Fruit fly (Drosophila melanogaster): ENCODE measurements around the gene CG8036.

CG8036 gene

DNA sequence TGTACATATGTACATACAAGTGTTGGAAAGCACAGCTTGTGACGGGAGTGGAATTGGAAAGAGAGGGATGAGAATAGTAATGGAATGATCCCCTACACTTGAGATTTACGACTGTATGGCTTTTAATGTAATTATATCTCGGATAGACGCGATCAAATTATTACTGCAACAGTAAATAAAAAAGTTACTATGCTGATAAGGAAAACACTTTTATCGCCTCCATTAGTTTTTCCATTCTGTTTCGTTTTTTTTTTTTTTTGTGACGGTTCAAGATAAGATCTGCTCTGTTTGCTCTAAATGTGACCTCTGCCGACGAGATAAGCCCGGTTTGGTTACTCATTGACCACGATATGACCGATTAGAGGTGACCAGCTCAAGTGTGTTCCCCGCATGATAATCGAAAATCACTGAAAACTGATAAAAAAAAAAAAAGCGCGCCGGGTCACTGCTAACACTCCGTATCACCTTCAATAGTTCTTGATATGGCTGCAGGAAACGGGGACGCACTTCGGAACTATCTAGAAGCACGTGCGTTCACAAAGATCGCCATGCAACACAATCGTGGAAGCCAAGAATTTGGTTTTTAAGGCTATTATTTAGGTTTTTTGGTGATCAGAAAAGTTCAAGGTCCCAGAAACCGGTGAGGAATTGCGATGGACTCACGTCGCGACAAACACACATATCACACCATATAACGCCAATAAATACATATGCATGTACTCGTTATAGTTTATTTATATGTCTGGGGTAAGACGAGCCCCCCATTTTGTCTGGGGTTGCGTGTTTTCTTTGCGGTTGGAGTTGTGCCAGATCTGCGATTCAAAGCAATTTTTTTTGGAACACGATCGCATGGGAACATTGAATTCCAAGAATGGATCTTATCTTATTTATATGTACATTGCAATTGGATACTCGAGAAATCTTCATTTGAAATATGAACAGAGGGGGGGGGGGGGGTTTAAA lies 3.1 kb downstream of the CG8036 start, which contains the start of gene p (continued):
- TF ChIP-seq Sox14 (GFP tag; optimal IDR thresholded peaks at IDR 0.05) (peak; percentile 61), CG15336 (GFP tag; IDR thresholded peaks at IDR 0.05) (0 out of 2 replicates have a peak, but pooled peaks have one; percentile 32), cyc (GFP tag; optimal IDR thresholded peaks at IDR 0.05) (peak; percentile 60), Smox (GFP tag; optimal IDR thresholded peaks at IDR 0.05) (peak; percentile 40), ss (GFP tag; optimal IDR thresholded peaks at IDR 0.05) (peak in 1 of 2 experiments; percentile 66), Met (GFP tag; optimal IDR thresholded peaks at IDR 0.05) (peak; percentile 63), dac (GFP tag; optimal IDR thresholded peaks at IDR 0.05) (no peak), CG34406 (GFP tag; optimal IDR thresholded peaks at IDR 0.05) (peak; percentile 37), fkh (GFP tag; optimal IDR thresholded peaks at IDR 0.05) (peak; percentile 80), CG11294 (GFP tag; IDR thresholded peaks at IDR 0.05) (0 out of 2 replicates have a peak, but pooled peaks have one; percentile 34), acj6 (GFP tag; optimal IDR thresholded peaks at IDR 0.05) (peak; percentile 57), topi (GFP tag; optimal IDR thresholded peaks at IDR 0.05) (peak; percentile 55), CG8119 (GFP tag; IDR thresholded peaks at IDR 0.05) (peak; percentile 67), Ets21C (GFP tag; optimal IDR thresholded peaks at IDR 0.05) (no peak), Sox102F (GFP tag; optimal IDR thresholded peaks at IDR 0.05) (peak; percentile 58), lz (GFP tag; optimal IDR thresholded peaks at IDR 0.05) (peak; percentile 47), CG6276 (GFP tag; optimal IDR thresholded peaks at IDR 0.05) (peak; percentile 4), CG4318 (GFP tag; optimal IDR thresholded peaks at IDR 0.05) (no peak), pdm3 (GFP tag; optimal IDR thresholded peaks at IDR 0.05) (peak; percentile 61), CG16779 (tag; optimal IDR thresholded peaks at IDR 0.05) (peak; percentile 33), OdsH (GFP tag; optimal IDR thresholded peaks at IDR 0.05) (peak; percentile 69), CG11762 (GFP tag; optimal IDR thresholded peaks at IDR 0.05; ENCODE audit: insufficient read depth) (peak; percentile 37), Lpt (GFP tag; optimal IDR thresholded peaks at IDR 0.05) (peak; percentile 44)

DNA sequence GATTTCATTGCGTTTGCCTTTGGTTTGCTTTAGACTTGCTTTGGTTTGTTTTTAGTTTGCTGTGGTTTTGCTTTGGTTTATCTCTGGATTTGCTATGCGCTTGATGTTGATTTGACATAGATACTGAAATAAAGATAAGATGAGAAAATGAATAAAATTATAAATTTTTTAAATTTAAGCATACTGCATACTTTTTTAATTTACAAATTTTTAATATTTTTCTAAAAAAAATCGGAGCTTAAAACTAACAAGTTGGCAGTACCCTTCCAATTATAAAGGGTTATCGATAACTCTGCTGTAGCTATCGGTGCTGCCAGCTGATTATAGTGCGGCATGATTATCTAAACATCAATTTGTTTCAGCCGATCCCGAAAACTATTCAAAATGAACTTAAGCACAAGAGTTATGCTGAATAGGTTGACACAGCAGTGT lies 6.2 kb downstream of the CG8036 start, which contains the start of gene mRpL19:
TSS of gene mRpL19 (plus strand) at position 307 of the 432 bp plus-strand sequence.
- TF ChIP-seq OdsH (GFP tag; optimal IDR thresholded peaks at IDR 0.05) (peak; percentile 13), Sox14 (GFP tag; optimal IDR thresholded peaks at IDR 0.05) (peak; percentile 9), Hr39 (GFP tag; optimal IDR thresholded peaks at IDR 0.05) (no peak), Eip93F (GFP tag; optimal IDR thresholded peaks at IDR 0.05) (no peak), Eip78C (GFP tag) (peak; percentile 85), CG10631 (GFP tag; optimal IDR thresholded peaks at IDR 0.05) (no peak), Eip75B (GFP tag; optimal IDR thresholded peaks at IDR 0.05) (peak; percentile 1), CG3032 (tag; optimal IDR thresholded peaks at IDR 0.05) (peak; percentile 46), Met (GFP tag; optimal IDR thresholded peaks at IDR 0.05) (peak; percentile 6), CG4318 (GFP tag; optimal IDR thresholded peaks at IDR 0.05) (no peak), Smox (GFP tag; optimal IDR thresholded peaks at IDR 0.05) (peak; percentile 30), CG1621 (tag; optimal IDR thresholded peaks at IDR 0.05) (no peak), esn (GFP tag; optimal IDR thresholded peaks at IDR 0.05) (peak; percentile 31), Hr4 (GFP tag; optimal IDR thresholded peaks at IDR 0.05) (peak; percentile 9), Sox102F (GFP tag; optimal IDR thresholded peaks at IDR 0.05) (peak; percentile 1), CG15336 (GFP tag; IDR thresholded peaks at IDR 0.05) (peak; percentile 10; the same call in 1 of the 2 replicates), Ets96B (tag; optimal IDR thresholded peaks at IDR 0.05) (peak; percentile 30), CG6854 (GFP tag; optimal IDR thresholded peaks at IDR 0.05) (no peak), lz (GFP tag; optimal IDR thresholded peaks at IDR 0.05) (no peak), acj6 (GFP tag; optimal IDR thresholded peaks at IDR 0.05) (no peak), Gug (GFP tag; IDR thresholded peaks at IDR 0.05) (no peak)

DNA sequence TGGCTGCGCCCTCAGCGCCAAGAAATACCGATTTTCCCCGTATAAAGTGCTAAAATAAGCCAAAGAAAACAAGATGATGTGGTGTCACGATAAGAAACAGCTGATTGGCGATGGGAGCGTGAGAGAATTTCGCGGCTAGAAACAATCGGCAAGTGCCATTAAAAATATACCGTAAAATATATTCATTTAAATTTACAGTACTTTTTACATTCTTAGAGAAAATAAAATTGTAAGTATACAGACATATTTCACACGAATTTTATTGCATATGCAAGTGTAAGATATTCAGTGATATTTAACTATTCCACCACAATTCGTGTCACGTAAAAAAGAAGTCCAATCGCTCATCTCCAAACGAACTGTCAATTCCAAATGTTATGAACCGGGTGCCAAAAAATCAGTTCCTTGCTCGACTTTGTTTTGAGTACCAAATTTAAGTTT lies 8.9 kb downstream of the CG8036 start, which contains the start of the genes Unc50, CG11755 and CG8043:
TSS of gene Unc50 (minus strand) at position 54 of the 441 bp plus-strand sequence.
TSS of gene CG11755 (plus strand) at position 356 of the 441 bp plus-strand sequence.
TSS of gene CG8043 (plus strand) at position 356 of the 441 bp plus-strand sequence.
- TF ChIP-seq esn (GFP tag; optimal IDR thresholded peaks at IDR 0.05) = peak; percentile 86
- TF ChIP-seq CG1621 (tag; optimal IDR thresholded peaks at IDR 0.05) = no peak
- peak; percentile 82 for TF ChIP-seq topi (GFP tag; optimal IDR thresholded peaks at IDR 0.05)
- peak; percentile 83 for TF ChIP-seq Sox14 (GFP tag; optimal IDR thresholded peaks at IDR 0.05)
- TF ChIP-seq pdm3 (GFP tag; optimal IDR thresholded peaks at IDR 0.05) = peak; percentile 77
- TF ChIP-seq Sox15 (GFP tag; optimal IDR thresholded peaks at IDR 0.05) = peak; percentile 62
- TF ChIP-seq Sox102F (GFP tag; optimal IDR thresholded peaks at IDR 0.05) = peak; percentile 80
- TF ChIP-seq fd59A (GFP tag; optimal IDR thresholded peaks at IDR 0.05) = peak; percentile 33
- peak; percentile 44 for TF ChIP-seq CG8632 (GFP tag; optimal IDR thresholded peaks at IDR 0.05)
- TF ChIP-seq net (GFP tag; optimal IDR thresholded peaks at IDR 0.05) = no peak
- peak; percentile 41 for TF ChIP-seq CG8319 (GFP tag; optimal IDR thresholded peaks at IDR 0.05)
- peak; percentile 67 for TF ChIP-seq CG6163 (GFP tag; IDR thresholded peaks at IDR 0.05)
- peak; percentile 81 for TF ChIP-seq cyc (GFP tag; optimal IDR thresholded peaks at IDR 0.05)
- TF ChIP-seq spab (GFP tag; optimal IDR thresholded peaks at IDR 0.05) = no peak
- TF ChIP-seq dsx (GFP tag; optimal IDR thresholded peaks at IDR 0.05; ENCODE audit: poor library complexity, severe bottlenecking) = no peak
- TF ChIP-seq Hr4 (GFP tag; optimal IDR thresholded peaks at IDR 0.05) = peak; percentile 79
- peak; percentile 14 for TF ChIP-seq Lpt (GFP tag; optimal IDR thresholded peaks at IDR 0.05)
- peak; percentile 76 for TF ChIP-seq Ets21C (GFP tag; optimal IDR thresholded peaks at IDR 0.05)
- no peak for TF ChIP-seq CG4318 (GFP tag; optimal IDR thresholded peaks at IDR 0.05)
- TF ChIP-seq svp (GFP tag) = peak; percentile 94
